Fruit fly (Drosophila melanogaster) Kc167 (cell line): Measurements from ENCODE around the gene CG11977.

Experiments
- Myc ChIP-seq: fragments of >200 bp; optimal IDR thresholded peaks from 2 replicates; lab custom pipeline; 2017; ENCODE audit warnings: missing external identifiers
- h ChIP-seq: fragments of >200 bp; optimal IDR thresholded peaks from 3 replicates; lab custom pipeline; 2018; ENCODE audit warnings: missing external identifiers
- psq ChIP-seq: fragments of >200 bp; optimal IDR thresholded peaks from 2 replicates; lab custom pipeline; 2017; ENCODE audit warnings: missing external identifiers
- ttk ChIP-seq: sonication (Bioruptor generic); optimal IDR thresholded peaks from 2 replicates; lab custom pipeline; 2017; ENCODE audit warnings: missing external identifiers

dm6 chr3R:9029411-9029810 is 31.9 kb downstream of the CG11977 start:
- no peak for TF ChIP-seq psq (lab: Kevin White, UChicago)
- TF ChIP-seq Myc (lab: Kevin White, UChicago) = no peak
- TF ChIP-seq h (lab: Kevin White, UChicago) = no peak
- no peak for TF ChIP-seq ttk (lab: Kevin White, UChicago)
